Worm (Caenorhabditis elegans): ENCODE data around the gene pck-1.

DNA sequence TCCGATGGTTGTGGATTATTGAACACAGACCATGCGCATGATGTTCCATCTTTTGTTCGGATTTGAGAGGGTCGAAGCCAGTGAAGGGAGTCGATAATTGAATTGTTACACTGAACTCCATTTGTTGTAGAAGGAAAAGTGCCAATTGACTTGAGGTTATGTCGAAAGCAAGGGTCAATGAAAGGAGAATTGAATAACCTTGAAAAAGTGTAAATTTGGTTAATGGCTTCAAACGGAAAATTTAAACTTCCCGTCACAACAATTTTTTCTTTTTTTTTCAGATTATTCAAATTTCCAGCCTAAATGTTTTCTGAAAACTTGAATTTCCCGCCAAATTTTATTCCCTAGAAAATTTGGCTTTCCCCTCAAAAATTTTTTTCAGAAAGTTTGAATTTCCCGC, 27.9 kb downstream of the pck-1 start, which contains the start of gene clp-10:
- TF ChIP-seq W03F9.2 (tag; optimal IDR thresholded peaks at IDR 0.05) (no peak), him-1 (tag; optimal IDR thresholded peaks at IDR 0.05) (no peak), dao-5 (tag; optimal IDR thresholded peaks at IDR 0.05) (no peak)

Measured in whole organism, L4/young adult.